Fruit fly (Drosophila melanogaster) whole organism, adult: Measurements from ENCODE around the gene LpR2.

Experiments
- CG14711 ChIP-seq: fragments of 200-800 bp; sonication (Bioruptor generic); optimal IDR thresholded peaks from 2 replicates; lab custom pipeline; 2018; ENCODE audit warnings: missing biosample characterization, mild to moderate bottlenecking, missing genetic modification characterization, moderate library complexity
- CG1620 ChIP-seq: fragments of 200-800 bp; sonication (Bioruptor generic); optimal IDR thresholded peaks from 2 replicates; lab custom pipeline; 2016; ENCODE audit warnings: missing biosample characterization, missing genetic modification characterization
- CG33017 ChIP-seq: fragments of 200-800 bp; sonication (Bioruptor generic); optimal IDR thresholded peaks from 2 replicates; lab custom pipeline; 2018; ENCODE audit warnings: missing biosample characterization, mild to moderate bottlenecking, missing genetic modification characterization, moderate library complexity
- CG7045 ChIP-seq: fragments of 200-800 bp; sonication (Bioruptor generic); optimal IDR thresholded peaks from 2 replicates; lab custom pipeline; 2017; ENCODE audit warnings: missing biosample characterization, mild to moderate bottlenecking, missing genetic modification characterization
- Clk ChIP-seq: fragments of 200-800 bp; sonication (Bioruptor generic); optimal IDR thresholded peaks from 2 replicates; lab custom pipeline; 2017; ENCODE audit warnings: missing biosample characterization, missing genetic modification characterization
- Mnt ChIP-seq: fragments of 200-800 bp; sonication (Bioruptor generic); optimal IDR thresholded peaks from 2 replicates; lab custom pipeline; 2016; ENCODE audit warnings: missing biosample characterization, mild to moderate bottlenecking, missing genetic modification characterization
- toe ChIP-seq: fragments of 200-800 bp; sonication (Bioruptor generic); optimal IDR thresholded peaks from 2 replicates; lab custom pipeline; 2016; ENCODE audit warnings: missing biosample characterization, missing genetic modification characterization

DNA sequence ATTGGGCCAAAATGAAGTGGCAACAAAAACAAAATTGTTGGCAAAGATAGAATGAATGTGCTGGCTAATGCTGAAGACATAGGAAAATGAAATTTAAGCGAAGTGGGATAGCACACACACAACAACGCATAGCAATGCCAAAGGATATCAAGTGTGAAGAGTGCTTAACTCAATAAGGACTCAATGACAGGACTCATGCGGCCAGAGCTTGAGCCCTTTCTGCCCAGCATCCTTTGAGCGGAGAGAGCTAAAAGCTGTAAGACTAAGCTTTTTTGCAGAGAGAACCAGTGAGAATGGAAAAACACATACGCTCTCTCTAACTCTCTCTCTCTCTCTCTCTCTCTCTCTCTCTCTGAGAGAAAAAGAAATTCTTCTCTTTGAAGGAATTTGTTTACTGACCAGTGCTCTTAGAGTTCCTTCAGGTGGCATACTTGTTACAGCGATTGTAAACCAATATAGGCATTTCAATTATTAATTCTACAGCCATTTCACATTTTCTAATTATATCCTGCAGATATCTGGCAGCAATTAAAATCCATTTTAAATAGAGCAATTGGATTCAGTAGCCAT lies 42.7 kb upstream of the LpR2 start:
- no peak for TF ChIP-seq toe
- no peak for TF ChIP-seq CG14711 (tag; lab: Kevin White, UChicago)
- TF ChIP-seq CG1620 (GFP tag; lab: Kevin White, UChicago) = no peak
- TF ChIP-seq CG7045 (GFP tag; lab: Kevin White, UChicago) = no peak
- TF ChIP-seq Clk = no peak
- no peak for TF ChIP-seq CG33017 (tag; lab: Kevin White, UChicago)
- TF ChIP-seq Mnt (GFP tag; lab: Kevin White, UChicago) = no peak
